Worm (Caenorhabditis elegans) whole organism, L3 larva: ENCODE data around the gene srsx-7.

Source experiments
- R02D3.7 ChIP-seq: fragments of 150-350 bp; optimal IDR thresholded peaks from 2 replicates; lab custom pipeline; 2014; ENCODE audit warnings: missing biosample characterization, missing genetic modification characterization
- aly-2 ChIP-seq: fragments of 150-350 bp; optimal IDR thresholded peaks from 2 replicates; lab custom pipeline; 2014; ENCODE audit warnings: missing biosample characterization, missing genetic modification characterization
- ama-1 ChIP-seq: fragments of 150-350 bp; optimal IDR thresholded peaks from 2 replicates; lab custom pipeline; 2018
- eor-1 ChIP-seq, 2 experiments: fragments of 150-350 bp; optimal IDR thresholded peaks; 2 replicates each; lab custom pipeline; 2014 to 2018; ENCODE audit warnings: missing biosample characterization in 2 of 2, missing genetic modification characterization in 2 of 2
- fos-1 ChIP-seq: fragments of 150-350 bp; optimal IDR thresholded peaks from 2 replicates; lab custom pipeline; 2014; ENCODE audit warnings: missing biosample characterization, missing genetic modification characterization
- mdl-1 ChIP-seq: fragments of 150-350 bp; optimal IDR thresholded peaks from 2 replicates; lab custom pipeline; 2014; ENCODE audit warnings: missing biosample characterization, missing genetic modification characterization
- skn-1 ChIP-seq: fragments of 150-350 bp; optimal IDR thresholded peaks from 2 replicates; lab custom pipeline; 2014; ENCODE audit warnings: missing biosample characterization, missing genetic modification characterization
- ztf-4 ChIP-seq: fragments of 150-350 bp; optimal IDR thresholded peaks from 2 replicates; lab custom pipeline; 2014; ENCODE audit warnings: missing biosample characterization, missing genetic modification characterization

- TF ChIP-seq ama-1 (lab: Kevin White, UChicago) (no peak), R02D3.7 (tag; lab: Kevin White, UChicago) (no peak), aly-2 (tag; lab: Kevin White, UChicago) (no peak), skn-1 (tag; lab: Kevin White, UChicago) (no peak), mdl-1 (no peak), ztf-4 (tag; lab: Kevin White, UChicago) (no peak), eor-1 (tag; optimal IDR thresholded peaks at IDR 0.05; lab: Kevin White, UChicago) (no peak), fos-1 (tag; lab: Kevin White, UChicago) (no peak)
These were observed 43.5 kb downstream of the srsx-7 start, which contains the start of gene che-7 for ce11 chrV:7969107-7969506.
